Worm (Caenorhabditis elegans): Measurements from ENCODE around the gene acaa-2.

The acaa-2 gene

ce11 chrIII:13359256-13359655 is 14.5 kb downstream of the acaa-2 start, which contains the start of gene F53A2.9:
Gene F53A2.9, minus strand, starts transcription at chrIII:13359356.
- TF ChIP-seq W03F9.2 (tag; optimal IDR thresholded peaks at IDR 0.05), result no peak
- TF ChIP-seq him-1 (tag; optimal IDR thresholded peaks at IDR 0.05), result no peak
- no peak for TF ChIP-seq dao-5 (tag; optimal IDR thresholded peaks at IDR 0.05)

DNA sequence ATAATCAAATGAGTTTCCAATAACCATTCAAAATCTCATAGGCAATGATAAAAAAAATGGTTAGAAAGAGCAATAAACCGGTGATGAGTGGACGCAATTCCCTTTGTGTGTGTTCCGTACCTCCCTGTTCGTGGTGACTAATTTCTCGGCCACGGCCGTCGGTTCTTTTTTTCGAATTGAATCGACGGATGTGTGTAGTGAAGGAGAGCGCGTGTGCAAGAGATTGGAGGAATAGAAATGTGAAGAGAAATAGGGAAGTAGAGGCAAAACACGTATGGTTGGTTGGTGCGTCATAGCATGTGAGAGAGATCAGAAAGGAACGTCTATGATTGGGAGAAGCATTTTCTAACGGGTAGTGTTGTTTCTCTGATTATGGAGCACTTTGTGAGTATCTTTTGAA is 15.1 kb downstream of the acaa-2 start:
- TF ChIP-seq him-1 (tag; optimal IDR thresholded peaks at IDR 0.05) (no peak), dao-5 (tag; optimal IDR thresholded peaks at IDR 0.05) (no peak), W03F9.2 (tag; optimal IDR thresholded peaks at IDR 0.05) (peak; percentile 28)

ce11 chrIII:13370980-13371379 is 26.2 kb downstream of the acaa-2 start, which contains the start of gene T03F6.9:
Gene T03F6.9, minus strand, starts transcription at chrIII:13371080.
- no peak for TF ChIP-seq him-1 (tag; optimal IDR thresholded peaks at IDR 0.05)
- TF ChIP-seq dao-5 (tag; optimal IDR thresholded peaks at IDR 0.05), result no peak
- TF ChIP-seq W03F9.2 (tag; optimal IDR thresholded peaks at IDR 0.05), result no peak

DNA sequence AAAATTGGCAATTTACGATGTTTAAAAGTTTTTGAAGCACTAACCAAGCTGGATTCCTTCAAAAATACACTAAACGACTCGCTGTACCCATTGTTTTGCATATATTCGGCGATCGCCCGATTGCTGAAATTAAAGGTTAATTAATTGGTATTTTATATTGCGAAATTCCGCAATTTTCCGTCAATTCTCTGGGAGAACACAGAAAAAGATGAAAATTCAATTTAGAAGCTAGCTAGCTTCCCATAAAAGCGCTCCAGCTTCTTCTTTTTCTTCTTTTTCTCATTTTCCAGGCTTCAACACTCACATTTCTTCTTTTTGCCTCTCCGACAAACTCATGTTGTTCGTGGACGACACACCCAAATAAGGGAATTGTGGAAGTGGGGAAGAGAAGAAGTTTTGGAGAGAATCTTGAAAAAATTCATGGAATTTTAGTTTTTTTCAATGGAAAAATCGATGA is 31.6 kb downstream of the acaa-2 start, which contains the start of gene lis-1:
TSS of gene lis-1 (minus strand) at position 407 of the 457 bp plus-strand sequence.
- TF ChIP-seq W03F9.2 (tag; optimal IDR thresholded peaks at IDR 0.05) (no peak), dao-5 (tag; optimal IDR thresholded peaks at IDR 0.05) (no peak), him-1 (tag; optimal IDR thresholded peaks at IDR 0.05) (no peak)

DNA sequence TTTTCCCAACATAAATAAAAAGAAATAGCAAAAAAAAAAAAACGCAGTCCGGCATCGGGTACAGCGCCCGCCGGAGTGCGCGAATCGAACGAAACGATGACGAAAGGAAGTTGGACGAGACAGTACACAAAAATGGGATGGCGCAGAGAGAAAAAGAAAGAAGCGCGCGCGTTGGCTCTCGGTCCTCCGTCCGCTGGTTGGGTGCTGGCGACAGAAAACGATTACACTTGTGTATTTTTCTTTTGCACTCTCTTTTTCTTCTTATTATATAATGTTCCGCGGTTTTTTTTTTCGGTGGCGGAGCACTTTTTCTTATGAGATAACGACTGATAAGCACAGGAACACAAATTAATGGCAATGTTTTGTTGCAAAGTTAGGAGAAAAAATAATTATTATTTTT is 32.5 kb downstream of the acaa-2 start:
- no peak for TF ChIP-seq him-1 (tag; optimal IDR thresholded peaks at IDR 0.05)
- TF ChIP-seq W03F9.2 (tag; optimal IDR thresholded peaks at IDR 0.05), result peak; percentile 20

DNA sequence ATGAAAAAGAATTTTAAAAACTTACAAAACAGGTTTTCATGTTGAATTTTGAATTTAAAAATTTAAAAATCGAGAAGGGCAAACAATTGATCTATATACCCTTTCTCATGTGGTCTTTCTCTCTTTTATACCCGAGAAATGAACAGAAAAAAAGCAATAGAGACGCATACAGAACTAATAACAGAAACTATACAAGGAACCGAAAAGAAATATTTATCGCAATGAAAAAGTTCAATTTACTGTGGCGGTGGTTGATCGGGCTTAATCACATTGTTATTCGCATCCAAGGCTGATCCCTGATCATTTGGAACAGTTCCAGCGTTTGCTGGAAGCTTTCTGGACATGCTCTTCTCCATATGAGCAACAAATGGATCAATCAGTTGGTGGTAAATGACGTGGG is 33.5 kb downstream of the acaa-2 start, which contains the start of gene T03F6.10:
TSS of gene T03F6.10 (minus strand) at position 101 of the 400 bp plus-strand sequence.
- TF ChIP-seq dao-5 (tag; optimal IDR thresholded peaks at IDR 0.05) (no peak), him-1 (tag; optimal IDR thresholded peaks at IDR 0.05) (no peak), W03F9.2 (tag; optimal IDR thresholded peaks at IDR 0.05) (no peak)

DNA sequence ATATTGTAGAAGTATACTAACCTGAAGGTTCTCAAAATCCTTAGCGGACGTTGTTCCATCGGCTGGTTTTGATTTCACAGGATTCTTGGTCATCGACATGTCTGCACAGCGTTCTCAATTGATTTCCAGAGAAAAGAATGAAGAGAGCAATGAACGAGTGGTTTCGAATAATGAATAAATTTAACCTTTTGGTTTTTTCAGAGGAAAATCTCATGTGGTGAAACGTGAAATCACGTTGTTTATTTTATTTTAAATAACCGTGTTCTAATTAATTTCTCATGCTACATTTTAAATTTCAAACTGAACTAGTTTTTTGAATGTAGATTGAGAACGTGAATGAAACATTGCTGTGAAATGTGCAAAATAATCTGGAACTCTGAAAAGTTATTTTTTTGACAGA is 35.5 kb downstream of the acaa-2 start, which contains the start of gene T03F6.6:
TSS of gene T03F6.6 (minus strand) at position 101 of the 400 bp plus-strand sequence.
- TF ChIP-seq him-1 (tag; optimal IDR thresholded peaks at IDR 0.05) (no peak), dao-5 (tag; optimal IDR thresholded peaks at IDR 0.05) (no peak), W03F9.2 (tag; optimal IDR thresholded peaks at IDR 0.05) (no peak)

DNA sequence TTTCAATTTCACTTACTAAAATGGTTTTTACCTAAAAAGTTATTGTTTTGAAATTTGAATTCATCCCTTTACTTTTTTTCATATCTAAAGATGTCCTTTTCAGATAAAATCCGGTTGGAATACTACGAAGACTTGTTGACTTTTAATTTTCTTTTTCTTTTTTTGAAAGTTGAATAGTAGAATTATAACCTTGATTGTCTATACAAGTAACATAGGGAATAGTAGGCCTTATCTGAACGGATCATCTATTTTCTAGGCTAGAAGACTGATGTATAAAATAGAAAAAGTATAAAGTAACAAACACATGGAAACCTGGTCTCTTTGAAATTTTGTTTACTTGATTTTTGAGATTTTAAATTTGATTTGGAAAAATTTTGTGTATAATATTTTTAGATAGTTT is 36.1 kb downstream of the acaa-2 start:
- no peak for TF ChIP-seq dao-5 (tag; optimal IDR thresholded peaks at IDR 0.05)
- no peak for TF ChIP-seq him-1 (tag; optimal IDR thresholded peaks at IDR 0.05)
- no peak for TF ChIP-seq W03F9.2 (tag; optimal IDR thresholded peaks at IDR 0.05)

- TF ChIP-seq W03F9.2 (tag; optimal IDR thresholded peaks at IDR 0.05), result no peak
- TF ChIP-seq him-1 (tag; optimal IDR thresholded peaks at IDR 0.05), result no peak
- TF ChIP-seq dao-5 (tag; optimal IDR thresholded peaks at IDR 0.05), result no peak
Measured at ce11 chrIII:13381684-13382083, 36.9 kb downstream of the acaa-2 start.

DNA sequence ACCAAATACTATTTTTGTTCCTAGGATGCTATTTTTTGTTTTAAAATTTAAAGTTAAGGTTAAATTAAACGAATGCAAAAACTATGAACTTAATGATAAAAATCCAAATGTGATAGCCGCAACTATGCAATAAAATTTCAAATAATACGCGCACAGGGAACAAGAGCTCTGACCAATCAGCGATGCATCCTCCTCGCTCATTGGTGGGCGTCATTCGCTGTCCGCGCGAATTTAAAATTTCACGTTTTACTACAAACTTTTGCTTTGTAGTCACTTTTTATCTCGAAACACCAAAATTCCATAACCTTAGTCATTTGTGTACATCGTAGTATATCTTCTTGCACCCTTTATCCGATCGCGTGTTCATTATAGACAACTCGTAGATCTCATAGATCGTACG is 38.4 kb downstream of the acaa-2 start:
- TF ChIP-seq dao-5 (tag; optimal IDR thresholded peaks at IDR 0.05) (no peak), W03F9.2 (tag; optimal IDR thresholded peaks at IDR 0.05) (no peak), him-1 (tag; optimal IDR thresholded peaks at IDR 0.05) (no peak)

DNA sequence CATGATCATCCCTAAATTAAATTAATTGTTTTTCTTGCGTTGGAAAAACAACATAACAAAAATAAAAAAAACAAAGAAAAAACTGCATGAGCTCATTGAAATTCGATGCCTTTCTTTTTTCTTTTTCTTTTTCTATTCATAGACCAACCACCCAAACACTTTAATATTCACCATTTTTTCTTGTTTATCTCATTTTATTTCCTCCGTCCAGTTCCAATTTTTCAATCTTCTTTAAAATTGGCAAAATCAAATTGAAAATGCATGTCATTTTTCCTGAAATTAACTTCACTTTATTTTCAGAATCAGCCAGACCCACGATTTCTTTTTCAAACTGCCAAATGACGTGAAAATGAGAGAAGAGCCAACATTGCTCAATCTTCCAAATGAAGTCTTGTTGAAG is 41.1 kb downstream of the acaa-2 start, which contains the start of gene T03F6.4:
TSS of gene T03F6.4 (plus strand) at position 301 of the 400 bp plus-strand sequence.
- TF ChIP-seq dao-5 (tag; optimal IDR thresholded peaks at IDR 0.05), result no peak
- TF ChIP-seq W03F9.2 (tag; optimal IDR thresholded peaks at IDR 0.05), result no peak
- no peak for TF ChIP-seq him-1 (tag; optimal IDR thresholded peaks at IDR 0.05)

- no peak for TF ChIP-seq dao-5 (tag; optimal IDR thresholded peaks at IDR 0.05)
- TF ChIP-seq W03F9.2 (tag; optimal IDR thresholded peaks at IDR 0.05), result no peak
- no peak for TF ChIP-seq him-1 (tag; optimal IDR thresholded peaks at IDR 0.05)
Measured at ce11 chrIII:13388621-13389020, 43.9 kb downstream of the acaa-2 start.

ce11 chrIII:13389078-13389477 is 44.3 kb downstream of the acaa-2 start, which contains the start of gene T03F6.3:
Gene T03F6.3, plus strand, starts transcription at chrIII:13389395.
- TF ChIP-seq W03F9.2 (tag; optimal IDR thresholded peaks at IDR 0.05) (no peak), dao-5 (tag; optimal IDR thresholded peaks at IDR 0.05) (no peak), him-1 (tag; optimal IDR thresholded peaks at IDR 0.05) (no peak)

- TF ChIP-seq dao-5 (tag; optimal IDR thresholded peaks at IDR 0.05), result no peak
- TF ChIP-seq him-1 (tag; optimal IDR thresholded peaks at IDR 0.05), result no peak
- no peak for TF ChIP-seq W03F9.2 (tag; optimal IDR thresholded peaks at IDR 0.05)
Measured at ce11 chrIII:13390789-13391188, 46.1 kb downstream of the acaa-2 start.

- TF ChIP-seq him-1 (tag; optimal IDR thresholded peaks at IDR 0.05) (no peak), dao-5 (tag; optimal IDR thresholded peaks at IDR 0.05) (no peak), W03F9.2 (tag; optimal IDR thresholded peaks at IDR 0.05) (no peak)
Measured at ce11 chrIII:13393239-13393638, 48.5 kb downstream of the acaa-2 start, which contains the start of gene dnj-17. Gene dnj-17, minus strand, starts transcription at chrIII:13393339.

Measured in whole organism, L4/young adult.